Worm (Caenorhabditis elegans) whole organism, late embryonic: ENCODE data around the gene ZK675.4.

Experiments used
- elt-4 ChIP-seq: sonication (generic microtip); optimal IDR thresholded peaks from 2 replicates; lab custom pipeline; 2016; ENCODE audit warnings: missing genetic modification characterization, missing compliant biosample characterization
- lin-11 ChIP-seq: fragments of 200-800 bp; sonication (Bioruptor generic); optimal IDR thresholded peaks from 2 replicates; lab custom pipeline; 2018; ENCODE audit warnings: mild to moderate bottlenecking, missing genetic modification characterization, missing compliant biosample characterization
- nfya-1 ChIP-seq: sonication (generic microtip); optimal IDR thresholded peaks from 2 replicates; lab custom pipeline; 2017; ENCODE audit warnings: missing genetic modification characterization, mild to moderate bottlenecking, missing compliant biosample characterization, antibody characterized with exemption, moderate library complexity
- nhr-11 ChIP-seq: fragments of 150-350 bp; optimal IDR thresholded peaks from 2 replicates; lab custom pipeline; 2014; ENCODE audit warnings: missing biosample characterization, missing genetic modification characterization

DNA sequence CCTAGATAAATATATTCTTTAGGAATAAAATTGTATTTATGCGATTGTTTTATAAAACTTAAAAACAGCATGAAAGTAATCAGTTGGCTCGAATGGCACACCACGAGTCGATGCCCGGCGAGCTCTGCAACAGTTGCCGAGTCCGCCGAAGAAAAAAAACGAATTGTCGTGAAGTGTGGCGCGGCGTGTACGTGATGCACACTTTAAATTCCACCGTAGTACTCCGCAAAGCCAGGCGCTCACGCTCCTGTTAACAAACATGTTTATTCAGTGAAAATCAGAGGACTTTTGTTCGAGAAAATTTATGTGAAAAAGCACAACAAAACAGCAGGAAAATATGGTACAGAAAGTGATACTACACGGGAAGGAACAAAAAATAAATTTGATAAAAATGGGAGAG, 40.5 kb upstream of the ZK675.4 start:
- TF ChIP-seq nfya-1 (tag; lab: Kevin White, UChicago) (peak; percentile 24), lin-11 (no peak), elt-4 (tag; lab: Kevin White, UChicago) (no peak), nhr-11 (tag; lab: Kevin White, UChicago) (no peak)
